Fruit fly (Drosophila melanogaster): Measurements from ENCODE around the gene Ice2.

- TF ChIP-seq CG7045 (GFP tag; optimal IDR thresholded peaks at IDR 0.05) (no peak), kay (GFP tag; ENCODE audit: borderline replicate concordance) (no peak), Hr96 (GFP tag; optimal IDR thresholded peaks at IDR 0.05) (no peak), CG5204 (GFP tag; optimal IDR thresholded peaks at IDR 0.05) (no peak), cnc (optimal IDR thresholded peaks at IDR 0.05) (no peak), bab1 (GFP tag; optimal IDR thresholded peaks at IDR 0.05) (no peak), CG14711 (tag; optimal IDR thresholded peaks at IDR 0.05) (no peak), toe (GFP tag; optimal IDR thresholded peaks at IDR 0.05) (no peak), CG33017 (tag; optimal IDR thresholded peaks at IDR 0.05) (no peak), cic (GFP tag; optimal IDR thresholded peaks at IDR 0.05) (no peak), CG1620 (GFP tag; optimal IDR thresholded peaks at IDR 0.05) (no peak), CG11617 (GFP tag; optimal IDR thresholded peaks at IDR 0.05) (no peak), tj (GFP tag; optimal IDR thresholded peaks at IDR 0.05) (no peak), Mnt (GFP tag; optimal IDR thresholded peaks at IDR 0.05) (no peak)
These were observed 37.2 kb upstream of the Ice2 start for dm6 chr3R:21092829-21093228.

Measured in whole organism, adult.